Worm (Caenorhabditis elegans) whole organism, L4 larva: ENCODE data around the gene hlh-14.
A peak's percentile ranks its signal among the peaks of the same experiment; 100 is the strongest.

Experiments used
- F37D6.2 ChIP-seq: sonication (generic microtip); optimal IDR thresholded peaks from 2 replicates; lab custom pipeline; 2016; ENCODE audit warnings: mild to moderate bottlenecking, missing genetic modification characterization, missing compliant biosample characterization
- F44E2.7 ChIP-seq: fragments of 200-800 bp; sonication (Bioruptor generic); IDR thresholded peaks from 2 replicates; pipeline ENCODE4 v2.1.2; 2022; ENCODE audit warnings: missing genetic modification characterization, missing compliant biosample characterization
- F49E8.2 ChIP-seq: sonication (generic microtip); optimal IDR thresholded peaks from 2 replicates; lab custom pipeline; 2016; ENCODE audit warnings: missing compliant biosample characterization, mild to moderate bottlenecking, missing genetic modification characterization, borderline replicate concordance
- Y105C5A.15 ChIP-seq: fragments of 200-800 bp; sonication (Bioruptor generic); IDR thresholded peaks from 2 replicates; pipeline ENCODE4 v1.3.6; 2022; ENCODE audit warnings: missing genetic modification characterization, missing compliant biosample characterization
- Y48G9A.11 ChIP-seq: fragments of 200-800 bp; sonication (Bioruptor generic); IDR thresholded peaks from 2 replicates; pipeline ENCODE4 v1.3.6; 2022; ENCODE audit warnings: missing genetic modification reagents, missing genetic modification characterization, missing compliant biosample characterization
- Y75B8A.6 ChIP-seq: fragments of 200-800 bp; sonication (Bioruptor generic); IDR thresholded peaks from 2 replicates; pipeline ENCODE4 v1.3.6; 2022; ENCODE audit warnings: missing genetic modification reagents, missing genetic modification characterization, missing compliant biosample characterization
- ZK546.5 ChIP-seq, 2 experiments: sonication (generic microtip); optimal IDR thresholded peaks; 2 replicates each; lab custom pipeline; 2017; ENCODE audit warnings: missing biosample characterization in 2 of 2, missing genetic modification characterization in 2 of 2
- aha-1 ChIP-seq: fragments of 150-350 bp; peaks from one replicate; lab custom pipeline; 2014; ENCODE audit warnings: missing biosample characterization, missing genetic modification characterization
- ama-1 ChIP-seq: fragments of 150-350 bp; optimal IDR thresholded peaks from 2 replicates; lab custom pipeline; 2014; ENCODE audit warnings: inconsistent platforms, mixed read lengths
- arid-1 ChIP-seq: fragments of 200-800 bp; sonication (Bioruptor generic); conservative IDR thresholded peaks from 2 replicates; pipeline ENCODE4 v1.3.6; 2022; ENCODE audit warnings: missing genetic modification reagents, missing genetic modification characterization, missing compliant biosample characterization
- attf-4 ChIP-seq: sonication (generic microtip); optimal IDR thresholded peaks from 3 replicates; lab custom pipeline; 2017; ENCODE audit warnings: missing biosample characterization, missing genetic modification characterization
- ceh-20 ChIP-seq: fragments of 200-800 bp; sonication (Bioruptor generic); IDR thresholded peaks from 2 replicates; pipeline ENCODE4 v1.3.6; 2022; ENCODE audit warnings: missing genetic modification reagents, missing genetic modification characterization, missing compliant biosample characterization
- ceh-32 ChIP-seq: sonication (generic microtip); optimal IDR thresholded peaks from 2 replicates; lab custom pipeline; 2016; ENCODE audit warnings: mild to moderate bottlenecking, missing genetic modification characterization, missing compliant biosample characterization; ENCODE audit not compliant: poor library complexity
- ceh-62 ChIP-seq: sonication (generic microtip); optimal IDR thresholded peaks from 2 replicates; lab custom pipeline; 2017; ENCODE audit warnings: missing biosample characterization, missing genetic modification characterization
- ceh-82 ChIP-seq: sonication (generic microtip); optimal IDR thresholded peaks from 2 replicates; lab custom pipeline; 2017; ENCODE audit warnings: missing biosample characterization, missing genetic modification characterization
- ces-1 ChIP-seq: fragments of 150-350 bp; sonication (generic microtip); optimal IDR thresholded peaks from 4 replicates; lab custom pipeline; 2014; ENCODE audit warnings: missing biosample characterization, missing genetic modification reagents, missing genetic modification characterization
- cey-2 ChIP-seq: sonication (generic microtip); optimal IDR thresholded peaks from 3 replicates; lab custom pipeline; 2017; ENCODE audit warnings: missing genetic modification characterization, mild to moderate bottlenecking, missing compliant biosample characterization, antibody characterized with exemption, borderline replicate concordance; ENCODE audit not compliant: insufficient read depth
- daf-19 ChIP-seq: fragments of 200-800 bp; sonication (Bioruptor generic); conservative IDR thresholded peaks from 2 replicates; pipeline ENCODE4 v1.3.6; 2022; ENCODE audit warnings: missing genetic modification characterization, missing compliant biosample characterization
- daf-8 ChIP-seq: fragments of 200-800 bp; sonication (Bioruptor generic); IDR thresholded peaks from 2 replicates; pipeline ENCODE4 v1.3.6; 2022; ENCODE audit warnings: missing genetic modification characterization, missing compliant biosample characterization
- dmd-6 ChIP-seq: fragments of 200-800 bp; sonication (Bioruptor generic); IDR thresholded peaks from 2 replicates; pipeline ENCODE4 v1.3.6; 2022; ENCODE audit warnings: missing genetic modification reagents, missing genetic modification characterization, missing compliant biosample characterization
- dmd-9 ChIP-seq: fragments of 200-800 bp; sonication (Bioruptor generic); IDR thresholded peaks from 2 replicates; pipeline ENCODE4 v1.3.6; 2022; ENCODE audit warnings: missing genetic modification reagents, missing genetic modification characterization, missing compliant biosample characterization
- duxl-1 ChIP-seq: sonication (generic microtip); optimal IDR thresholded peaks from 2 replicates; lab custom pipeline; 2016; ENCODE audit warnings: mild to moderate bottlenecking, missing genetic modification characterization, moderate library complexity, missing compliant biosample characterization; ENCODE audit not compliant: poor library complexity
- egl-27 ChIP-seq: sonication (generic microtip); optimal IDR thresholded peaks from 3 replicates; lab custom pipeline; 2017; ENCODE audit warnings: missing biosample characterization, missing genetic modification reagents, missing genetic modification characterization
- egl-43 ChIP-seq: fragments of 200-800 bp; sonication (Bioruptor generic); IDR thresholded peaks from 2 replicates; pipeline ENCODE4 v1.3.6; 2022; ENCODE audit warnings: missing genetic modification reagents, missing genetic modification characterization, missing compliant biosample characterization
- fos-1 ChIP-seq: fragments of 150-350 bp; optimal IDR thresholded peaks from 2 replicates; lab custom pipeline; 2014; ENCODE audit warnings: missing biosample characterization, missing genetic modification characterization
- hlh-11 ChIP-seq: fragments of 200-800 bp; sonication (Bioruptor generic); optimal IDR thresholded peaks from 2 replicates; lab custom pipeline; 2018; ENCODE audit warnings: mild to moderate bottlenecking, missing genetic modification characterization, missing compliant biosample characterization
- hmg-1.1 ChIP-seq: fragments of 200-800 bp; sonication (Bioruptor generic); IDR thresholded peaks from 2 replicates; pipeline ENCODE4 v1.3.6; 2022; ENCODE audit warnings: missing genetic modification reagents, missing genetic modification characterization, missing compliant biosample characterization
- jun-1 ChIP-seq: fragments of 150-350 bp; optimal IDR thresholded peaks from 2 replicates; lab custom pipeline; 2014; ENCODE audit warnings: missing biosample characterization, missing genetic modification reagents, missing genetic modification characterization
- lim-7 ChIP-seq: fragments of 200-800 bp; sonication (Bioruptor generic); IDR thresholded peaks from 2 replicates; pipeline ENCODE4 v1.3.6; 2022; ENCODE audit warnings: missing genetic modification characterization, missing compliant biosample characterization
- lin-13 ChIP-seq: fragments of 150-350 bp; optimal IDR thresholded peaks from 2 replicates; lab custom pipeline; 2014; ENCODE audit warnings: missing biosample characterization, missing genetic modification reagents, missing genetic modification characterization
- lin-15B ChIP-seq: fragments of 150-350 bp; sonication (generic microtip); optimal IDR thresholded peaks from 3 replicates; lab custom pipeline; 2014; ENCODE audit warnings: missing biosample characterization, missing genetic modification characterization
- lin-29 ChIP-seq: fragments of 200-800 bp; sonication (Bioruptor generic); IDR thresholded peaks from 2 replicates; pipeline ENCODE4 v1.3.6; 2022; ENCODE audit warnings: missing genetic modification reagents, missing genetic modification characterization, missing compliant biosample characterization
- lin-39 ChIP-seq: fragments of 150-350 bp; optimal IDR thresholded peaks from 2 replicates; lab custom pipeline; 2014; ENCODE audit warnings: missing biosample characterization, missing genetic modification reagents, missing genetic modification characterization
- lir-3 ChIP-seq: sonication (generic microtip); optimal IDR thresholded peaks from 2 replicates; lab custom pipeline; 2016; ENCODE audit warnings: mild to moderate bottlenecking, missing genetic modification characterization, missing compliant biosample characterization
- madf-9 ChIP-seq: fragments of 200-800 bp; sonication (Bioruptor generic); conservative IDR thresholded peaks from 2 replicates; pipeline ENCODE4 v1.3.6; 2022; ENCODE audit warnings: missing genetic modification reagents, missing genetic modification characterization, missing compliant biosample characterization
- mdl-1 ChIP-seq, 2 experiments: fragments of 150-350 bp in 1 of 2; sonication (generic microtip) in 1 of 2; optimal IDR thresholded peaks; 2 replicates each; lab custom pipeline; 2014 to 2017; ENCODE audit warnings: missing biosample characterization in 2 of 2, missing genetic modification characterization in 2 of 2
- nhr-10 ChIP-seq: fragments of 150-350 bp; optimal IDR thresholded peaks from 2 replicates; lab custom pipeline; 2014; ENCODE audit warnings: missing biosample characterization, missing genetic modification characterization
- nhr-111 ChIP-seq: fragments of 200-800 bp; sonication (Bioruptor generic); optimal IDR thresholded peaks from 2 replicates; lab custom pipeline; 2018; ENCODE audit warnings: mild to moderate bottlenecking, missing genetic modification characterization, missing compliant biosample characterization
- nhr-41 ChIP-seq: fragments of 200-800 bp; sonication (Bioruptor generic); IDR thresholded peaks from 2 replicates; pipeline ENCODE4 v1.3.6; 2022; ENCODE audit warnings: missing genetic modification reagents, missing genetic modification characterization, missing compliant biosample characterization
- nhr-6 ChIP-seq: fragments of 150-350 bp; optimal IDR thresholded peaks from 2 replicates; lab custom pipeline; 2014; ENCODE audit warnings: missing biosample characterization, missing genetic modification characterization
- saeg-2 ChIP-seq: fragments of 200-800 bp; sonication (Bioruptor generic); IDR thresholded peaks from 2 replicates; pipeline ENCODE4 v1.3.6; 2022; ENCODE audit warnings: missing genetic modification reagents, missing genetic modification characterization, missing compliant biosample characterization
- skn-1 ChIP-seq: fragments of 150-350 bp; optimal IDR thresholded peaks from 2 replicates; lab custom pipeline; 2014; ENCODE audit warnings: missing biosample characterization, missing genetic modification characterization
- spr-1 ChIP-seq: sonication (generic microtip); optimal IDR thresholded peaks from 2 replicates; lab custom pipeline; 2016; ENCODE audit warnings: mild to moderate bottlenecking, missing genetic modification characterization, missing compliant biosample characterization
- spr-3 ChIP-seq: fragments of 200-800 bp; sonication (Bioruptor generic); optimal IDR thresholded peaks from 2 replicates; lab custom pipeline; 2018; ENCODE audit warnings: mild to moderate bottlenecking, missing genetic modification characterization, missing compliant biosample characterization
- tag-97 ChIP-seq: fragments of 200-800 bp; sonication (Bioruptor generic); IDR thresholded peaks from 2 replicates; pipeline ENCODE4 v1.3.6; 2022; ENCODE audit warnings: missing genetic modification characterization, missing compliant biosample characterization
- zag-1 ChIP-seq: fragments of 150-350 bp; optimal IDR thresholded peaks from 2 replicates; lab custom pipeline; 2014; ENCODE audit warnings: missing biosample characterization, missing genetic modification characterization
- zfp-2 ChIP-seq: sonication (generic microtip); optimal IDR thresholded peaks from 2 replicates; lab custom pipeline; 2016; ENCODE audit warnings: mild to moderate bottlenecking, missing genetic modification characterization, missing compliant biosample characterization
- zfp-3 ChIP-seq: fragments of 200-800 bp; sonication (Bioruptor generic); conservative IDR thresholded peaks from 2 replicates; pipeline ENCODE4 v1.3.6; 2022; ENCODE audit warnings: missing genetic modification reagents, missing genetic modification characterization, missing compliant biosample characterization
- zip-11 ChIP-seq: fragments of 200-800 bp; sonication (Bioruptor generic); IDR thresholded peaks from 2 replicates; pipeline ENCODE4 v1.3.6; 2022; ENCODE audit warnings: missing genetic modification characterization, missing compliant biosample characterization

Gene hlh-14

ce11 chrII:5781935-5782921 is 43.5 kb upstream of the hlh-14 start, which contains the start of gene K05F1.6 (continued):
- TF ChIP-seq fos-1 (tag; lab: Kevin White, UChicago), result no peak
- peak; percentile 39 for TF ChIP-seq nhr-111 (GFP tag; lab: Kevin White, UChicago)
- TF ChIP-seq ZK546.5 (tag; optimal IDR thresholded peaks at IDR 0.05; lab: Kevin White, UChicago), result no peak
- TF ChIP-seq lim-7 (GFP tag; lab: Robert Waterston, UW), result peak; percentile 79
- no peak for TF ChIP-seq ama-1 (lab: Kevin White, UChicago)
- peak; percentile 60; the same call in 1 of the 2 replicates for TF ChIP-seq dmd-9 (GFP tag; lab: Robert Waterston, UW)
- no peak for TF ChIP-seq daf-19
- TF ChIP-seq Y105C5A.15 (GFP tag; lab: Robert Waterston, UW), result 0 out of 2 replicates have a peak, but pooled peaks have one; percentile 38
- no peak for TF ChIP-seq Y75B8A.6 (GFP tag; lab: Robert Waterston, UW)
- TF ChIP-seq egl-43, result no peak; the same call in 1 of the 2 replicates
- peak; percentile 60 for TF ChIP-seq dmd-6
- TF ChIP-seq daf-8 (GFP tag; lab: Robert Waterston, UW), result no peak
- TF ChIP-seq tag-97 (GFP tag; lab: Robert Waterston, UW), result 0 out of 2 replicates have a peak, but pooled peaks have one; percentile 28
- no peak for TF ChIP-seq lin-29 (GFP tag; lab: Robert Waterston, UW)
- no peak for TF ChIP-seq egl-27
- no peak for TF ChIP-seq lin-39 (tag; lab: Kevin White, UChicago)
- no peak for TF ChIP-seq ceh-62 (tag; lab: Kevin White, UChicago)
- peak; percentile 81; the same call in 1 of the 2 replicates for TF ChIP-seq saeg-2 (GFP tag; lab: Robert Waterston, UW)
- peak; percentile 81 for TF ChIP-seq nhr-41 (GFP tag; lab: Robert Waterston, UW)
- TF ChIP-seq lin-13 (GFP tag; lab: Kevin White, UChicago), result peak; percentile 65
- no peak for TF ChIP-seq skn-1 (tag; lab: Kevin White, UChicago)
- TF ChIP-seq spr-1 (tag; lab: Kevin White, UChicago), result peak; percentile 70
- peak; percentile 45 for TF ChIP-seq nhr-6
- peak; percentile 89 for TF ChIP-seq arid-1
- TF ChIP-seq attf-4 (tag; lab: Kevin White, UChicago), result no peak
- no peak for TF ChIP-seq ces-1 (GFP tag; lab: Kevin White, UChicago)
- no peak for TF ChIP-seq lin-15B
- TF ChIP-seq madf-9 (GFP tag; lab: Robert Waterston, UW), result peak; percentile 38; the same call in 1 of the 2 replicates
- TF ChIP-seq zip-11 (GFP tag; lab: Robert Waterston, UW), result 0 out of 2 replicates have a peak, but pooled peaks have one; percentile 37
- no peak for TF ChIP-seq ceh-32 (tag; lab: Kevin White, UChicago)
- TF ChIP-seq mdl-1 (tag; optimal IDR thresholded peaks at IDR 0.05; lab: Kevin White, UChicago), result peak in 1 of 2 experiments; percentile 17
- TF ChIP-seq ceh-20, result peak; percentile 66; the same call in 1 of the 2 replicates
- TF ChIP-seq lir-3 (tag; lab: Kevin White, UChicago), result peak; percentile 80
- no peak for TF ChIP-seq ceh-82 (tag; lab: Kevin White, UChicago)
- peak; percentile 23 for TF ChIP-seq zfp-2
- 0 out of 2 replicates have a peak, but pooled peaks have one; percentile 56 for TF ChIP-seq F44E2.7
- peak; percentile 73 for TF ChIP-seq jun-1 (tag; lab: Kevin White, UChicago)
- no peak for TF ChIP-seq zag-1 (tag; lab: Kevin White, UChicago)
- TF ChIP-seq zfp-3 (GFP tag; lab: Robert Waterston, UW), result peak; percentile 80; the same call in 1 of the 2 replicates
- peak; percentile 78 for TF ChIP-seq F49E8.2 (tag; lab: Kevin White, UChicago)
- TF ChIP-seq hlh-11 (tag; lab: Kevin White, UChicago), result peak; percentile 61
- TF ChIP-seq F37D6.2 (tag; lab: Kevin White, UChicago), result peak; percentile 31
- TF ChIP-seq aha-1 (tag; lab: Kevin White, UChicago), result peak; percentile 96
- TF ChIP-seq duxl-1 (tag; lab: Kevin White, UChicago), result peak; percentile 79
- peak; percentile 84 for TF ChIP-seq spr-3
- no peak for TF ChIP-seq cey-2 (tag; lab: Kevin White, UChicago)
- TF ChIP-seq hmg-1.1 (GFP tag; lab: Robert Waterston, UW), result peak; percentile 66
- TF ChIP-seq nhr-10, result no peak
- TF ChIP-seq Y48G9A.11, result peak; percentile 84
